Fruit fly (Drosophila melanogaster) whole organism, embryonic: ENCODE data around the gene alpha-Est9.

Experiments used
- Antp ChIP-seq: fragments of 200-800 bp; sonication (Bioruptor generic); optimal IDR thresholded peaks from 3 replicates; lab custom pipeline; 2016; ENCODE audit warnings: missing biosample characterization, missing genetic modification characterization
- CG10147 ChIP-seq: fragments of 200-800 bp; sonication (Bioruptor generic); optimal IDR thresholded peaks from 2 replicates; lab custom pipeline; 2019; ENCODE audit warnings: missing biosample characterization, mild to moderate bottlenecking, missing genetic modification characterization, moderate library complexity
- CG10274 ChIP-seq: fragments of 200-800 bp; sonication (Bioruptor generic); optimal IDR thresholded peaks from 3 replicates; lab custom pipeline; 2017; ENCODE audit warnings: missing biosample characterization, mild to moderate bottlenecking, missing genetic modification characterization
- CG10366 ChIP-seq: fragments of 200-800 bp; sonication (Bioruptor generic); IDR thresholded peaks from 2 replicates; pipeline ENCODE4 v1.3.6; 2022; ENCODE audit warnings: missing biosample characterization, missing genetic modification characterization
- CG10543 ChIP-seq: fragments of 200-800 bp; sonication (Bioruptor generic); optimal IDR thresholded peaks from 3 replicates; lab custom pipeline; 2017; ENCODE audit warnings: missing biosample characterization, mild to moderate bottlenecking, missing genetic modification characterization, moderate library complexity
- CG11247 ChIP-seq: fragments of 200-800 bp; sonication (Bioruptor generic); IDR thresholded peaks from 2 replicates; pipeline ENCODE4 v1.3.6; 2022; ENCODE audit warnings: missing biosample characterization, missing genetic modification characterization
- CG11695 ChIP-seq: fragments of 200-800 bp; sonication (Bioruptor generic); IDR thresholded peaks from 3 replicates; pipeline ENCODE4 v1.3.6; 2022; ENCODE audit warnings: missing biosample characterization, missing genetic modification characterization
- CG12769 ChIP-seq: fragments of 200-800 bp; sonication (Bioruptor generic); optimal IDR thresholded peaks from 2 replicates; lab custom pipeline; 2019; ENCODE audit warnings: missing biosample characterization, mild to moderate bottlenecking, missing genetic modification characterization, moderate library complexity
- CG14014 ChIP-seq: fragments of 200-800 bp; sonication (Bioruptor generic); IDR thresholded peaks from 2 replicates; pipeline ENCODE4 v1.3.6; 2022; ENCODE audit warnings: missing biosample characterization, missing genetic modification characterization
- CG14667 ChIP-seq: fragments of 200-800 bp; sonication (Bioruptor generic); IDR thresholded peaks from 2 replicates; pipeline ENCODE4 v1.3.6; 2022; ENCODE audit warnings: missing biosample characterization, missing genetic modification characterization
- CG17328 ChIP-seq: fragments of 200-800 bp; sonication (Bioruptor generic); IDR thresholded peaks from 2 replicates; pipeline ENCODE4 v1.3.6; 2022; ENCODE audit warnings: missing biosample characterization, missing genetic modification characterization
- CG18599 ChIP-seq: fragments of 200-800 bp; sonication (Bioruptor generic); optimal IDR thresholded peaks from 3 replicates; lab custom pipeline; 2017; ENCODE audit warnings: missing biosample characterization, missing genetic modification characterization, mild to moderate bottlenecking, moderate library complexity, missing genetic modification reagents
- CG30403 ChIP-seq: fragments of 200-800 bp; sonication (Bioruptor generic); optimal IDR thresholded peaks from 3 replicates; lab custom pipeline; 2016; ENCODE audit warnings: missing biosample characterization, missing genetic modification characterization
- CG31441 ChIP-seq: fragments of 200-800 bp; sonication (Bioruptor generic); IDR thresholded peaks from 2 replicates; pipeline ENCODE4 v1.3.6; 2022; ENCODE audit warnings: missing biosample characterization, missing genetic modification characterization
- CG32772 ChIP-seq: fragments of 200-800 bp; sonication (Bioruptor generic); IDR thresholded peaks from 2 replicates; pipeline ENCODE4 v1.3.6; 2022; ENCODE audit warnings: missing biosample characterization, missing genetic modification characterization
- CG3726 ChIP-seq: fragments of 200-800 bp; sonication (Bioruptor generic); IDR thresholded peaks from 3 replicates; pipeline ENCODE4, ENCODE4 v1.3.6; 2022; ENCODE audit warnings: missing biosample characterization, missing genetic modification characterization
- CG6765 ChIP-seq: fragments of 200-800 bp; sonication (Bioruptor generic); optimal IDR thresholded peaks from 3 replicates; lab custom pipeline; 2017; ENCODE audit warnings: missing biosample characterization, mild to moderate bottlenecking, missing genetic modification characterization
- CG7271 ChIP-seq: fragments of 200-800 bp; sonication (Bioruptor generic); optimal IDR thresholded peaks from 2 replicates; lab custom pipeline; 2018; ENCODE audit warnings: missing biosample characterization, mild to moderate bottlenecking, missing genetic modification characterization, moderate library complexity
- CG8290 ChIP-seq, 3 experiments: fragments of 200-800 bp; sonication (Bioruptor generic); optimal IDR thresholded peaks; 2 replicates each; lab custom pipeline; 2016 to 2019; ENCODE audit warnings: missing biosample characterization in 3 of 3, missing genetic modification characterization in 3 of 3, mild to moderate bottlenecking in 2 of 3, moderate library complexity in 1 of 3
- CG9437 ChIP-seq: fragments of 200-800 bp; sonication (Bioruptor generic); optimal IDR thresholded peaks from 2 replicates; lab custom pipeline; 2018; ENCODE audit warnings: missing biosample characterization, mild to moderate bottlenecking, missing genetic modification characterization
- CG9727 ChIP-seq: fragments of 200-800 bp; sonication (Bioruptor generic); optimal IDR thresholded peaks from 3 replicates; lab custom pipeline; 2017; ENCODE audit warnings: missing biosample characterization, mild to moderate bottlenecking, missing genetic modification characterization
- CG9876 ChIP-seq: fragments of 200-800 bp; sonication (Bioruptor generic); optimal IDR thresholded peaks from 2 replicates; lab custom pipeline; 2016; ENCODE audit warnings: missing biosample characterization, missing genetic modification characterization
- Dad ChIP-seq: fragments of 200-800 bp; sonication (Bioruptor generic); optimal IDR thresholded peaks from 3 replicates; lab custom pipeline; 2016; ENCODE audit warnings: missing biosample characterization, missing genetic modification characterization
- H2.0 ChIP-seq: fragments of 200-800 bp; sonication (Bioruptor generic); IDR thresholded peaks from 2 replicates; pipeline ENCODE4 v1.3.6; 2022; ENCODE audit warnings: missing biosample characterization, missing genetic modification characterization
- Hey ChIP-seq: fragments of 200-800 bp; sonication (Bioruptor generic); optimal IDR thresholded peaks from 3 replicates; lab custom pipeline; 2018; ENCODE audit warnings: missing biosample characterization, mild to moderate bottlenecking, missing genetic modification characterization
- Hr39 ChIP-seq: fragments of >200 bp; optimal IDR thresholded peaks from 2 replicates; lab custom pipeline; 2017
- Kr ChIP-seq: fragments of 200-800 bp; sonication (Bioruptor generic); optimal IDR thresholded peaks from 2 replicates; lab custom pipeline; 2017; ENCODE audit warnings: missing biosample characterization, mild to moderate bottlenecking, missing genetic modification characterization
- Lhr ChIP-seq: fragments of 200-800 bp; sonication (Bioruptor generic); optimal IDR thresholded peaks from 3 replicates; lab custom pipeline; 2017; ENCODE audit warnings: mild to moderate bottlenecking, missing biosample characterization, missing genetic modification reagents, missing genetic modification characterization
- MESR4 ChIP-seq: fragments of 200-800 bp; sonication (Bioruptor generic); optimal IDR thresholded peaks from 2 replicates; lab custom pipeline; 2018; ENCODE audit warnings: missing biosample characterization, mild to moderate bottlenecking, missing genetic modification characterization, moderate library complexity
- NFAT ChIP-seq: fragments of 200-800 bp; sonication (Bioruptor generic); IDR thresholded peaks from 2 replicates; pipeline ENCODE4 v1.3.6; 2022; ENCODE audit warnings: missing biosample characterization, missing genetic modification characterization
- abd-A ChIP-seq: fragments of 200-800 bp; sonication (Bioruptor generic); optimal IDR thresholded peaks from 3 replicates; lab custom pipeline; 2019; ENCODE audit warnings: missing biosample characterization, mild to moderate bottlenecking, missing genetic modification characterization, moderate library complexity
- caup ChIP-seq: fragments of 200-800 bp; sonication (Bioruptor generic); optimal IDR thresholded peaks from 3 replicates; lab custom pipeline; 2017; ENCODE audit warnings: missing biosample characterization, mild to moderate bottlenecking, missing genetic modification characterization, moderate library complexity; ENCODE audit not compliant: severe bottlenecking
- crc ChIP-seq: fragments of 200-800 bp; sonication (Bioruptor generic); optimal IDR thresholded peaks from 2 replicates; lab custom pipeline; 2016; ENCODE audit warnings: missing biosample characterization, missing genetic modification characterization
- da ChIP-seq: fragments of 200-800 bp; sonication (Bioruptor generic); optimal IDR thresholded peaks from 2 replicates; lab custom pipeline; 2016; ENCODE audit warnings: missing biosample characterization, missing genetic modification characterization
- dm ChIP-seq: fragments of 200-800 bp; sonication (Bioruptor generic); optimal IDR thresholded peaks from 3 replicates; lab custom pipeline; 2016; ENCODE audit warnings: missing biosample characterization, missing genetic modification characterization
- emc ChIP-seq: fragments of 200-800 bp; sonication (Bioruptor generic); optimal IDR thresholded peaks from 2 replicates; lab custom pipeline; 2016; ENCODE audit warnings: missing biosample characterization, missing genetic modification characterization
- fd102C ChIP-seq: fragments of 200-800 bp; sonication (Bioruptor generic); optimal IDR thresholded peaks from 2 replicates; lab custom pipeline; 2018; ENCODE audit warnings: missing biosample characterization, mild to moderate bottlenecking, missing genetic modification characterization, moderate library complexity
- fd3F ChIP-seq: fragments of 200-800 bp; sonication (Bioruptor generic); optimal IDR thresholded peaks from 2 replicates; lab custom pipeline; 2018; ENCODE audit warnings: missing biosample characterization, mild to moderate bottlenecking, missing genetic modification characterization, moderate library complexity
- fru ChIP-seq: fragments of >200 bp; optimal IDR thresholded peaks from 2 replicates; lab custom pipeline; 2017
- gce ChIP-seq: fragments of 200-800 bp; sonication (Bioruptor generic); IDR thresholded peaks from 3 replicates; pipeline ENCODE4 v1.3.6; 2022; ENCODE audit warnings: missing biosample characterization, missing genetic modification characterization
- gem ChIP-seq: fragments of 200-800 bp; sonication (Bioruptor generic); optimal IDR thresholded peaks from 2 replicates; lab custom pipeline; 2019; ENCODE audit warnings: missing biosample characterization, mild to moderate bottlenecking, missing genetic modification characterization, moderate library complexity
- mam ChIP-seq: fragments of 200-800 bp; sonication (Bioruptor generic); optimal IDR thresholded peaks from 3 replicates; lab custom pipeline; 2016; ENCODE audit warnings: missing biosample characterization, missing genetic modification characterization
- nau ChIP-seq: fragments of 200-800 bp; sonication (Bioruptor generic); optimal IDR thresholded peaks from 3 replicates; lab custom pipeline; 2017; ENCODE audit warnings: missing biosample characterization, mild to moderate bottlenecking, missing genetic modification characterization, missing genetic modification reagents
- nerfin-2 ChIP-seq: fragments of 200-800 bp; sonication (Bioruptor generic); IDR thresholded peaks from 2 replicates; pipeline ENCODE4 v1.3.6; 2022; ENCODE audit warnings: missing biosample characterization, missing genetic modification characterization; ENCODE audit not compliant: partially characterized antibody
- pan ChIP-seq, 4 experiments: fragments of >200 bp in 3 of 4; fragments of 200-800 bp in 1 of 4; sonication (Bioruptor generic) in 1 of 4; optimal IDR thresholded peaks in 3 of 4; IDR thresholded peaks in 1 of 4; 2 replicates each; pipeline versions ENCODE4 v1.3.6 to Lab custom; 2017 to 2022; ENCODE audit warnings: missing biosample characterization in 2 of 4, missing genetic modification characterization in 2 of 4, mixed read lengths in 1 of 4
- slou ChIP-seq: fragments of 200-800 bp; sonication (Bioruptor generic); optimal IDR thresholded peaks from 3 replicates; lab custom pipeline; 2016; ENCODE audit warnings: missing biosample characterization, missing genetic modification characterization
- slp2 ChIP-seq: fragments of 200-800 bp; sonication (Bioruptor generic); optimal IDR thresholded peaks from 2 replicates; lab custom pipeline; 2016; ENCODE audit warnings: missing biosample characterization, missing genetic modification characterization
- sob ChIP-seq: fragments of 200-800 bp; sonication (Bioruptor generic); IDR thresholded peaks from 2 replicates; pipeline ENCODE4 v1.3.6; 2022; ENCODE audit warnings: missing biosample characterization, missing genetic modification characterization
- tna ChIP-seq: fragments of 200-800 bp; sonication (Bioruptor generic); IDR thresholded peaks from 2 replicates; pipeline ENCODE4 v1.3.6; 2022; ENCODE audit warnings: missing biosample characterization, missing genetic modification characterization; ENCODE audit not compliant: partially characterized antibody
- vvl ChIP-seq: fragments of 200-800 bp; sonication (Bioruptor generic); IDR thresholded peaks from 2 replicates; pipeline ENCODE4 v1.3.6; 2022; ENCODE audit warnings: missing biosample characterization, missing genetic modification characterization

The alpha-Est9 gene

DNA sequence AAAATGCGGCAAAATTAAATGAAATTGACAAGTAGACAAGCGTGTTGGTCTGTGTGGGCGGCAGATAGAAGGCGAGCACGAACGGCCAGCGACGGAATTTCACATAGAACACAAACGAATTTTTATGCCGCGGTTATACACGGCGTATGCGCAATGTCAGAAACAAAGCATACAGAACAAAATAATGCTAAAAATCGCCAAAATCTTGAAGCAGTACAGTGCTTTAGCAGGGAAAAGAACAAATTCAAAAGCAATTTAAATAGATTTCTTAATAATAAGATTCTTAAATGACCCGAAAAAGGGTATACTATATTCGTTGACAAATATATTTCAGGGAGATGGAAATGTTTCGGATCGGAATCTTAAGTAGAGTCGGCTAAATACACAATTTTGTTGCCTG lies 4.4 kb downstream of the alpha-Est9 start (continued):
- TF ChIP-seq tna: no peak
- TF ChIP-seq NFAT (GFP tag; lab: Robert Waterston, UW): no peak
- peak; percentile 18 for TF ChIP-seq slou (GFP tag; lab: Kevin White, UChicago)
- no peak; the same call in 1 of the 2 replicates for TF ChIP-seq vvl (GFP tag; lab: Robert Waterston, UW)
- peak; percentile 42; the same call in 1 of the 2 replicates for TF ChIP-seq CG14014 (GFP tag; lab: Robert Waterston, UW)
- TF ChIP-seq fru (lab: Kevin White, UChicago): no peak
- TF ChIP-seq emc: no peak
- TF ChIP-seq CG11247 (GFP tag; lab: Robert Waterston, UW): peak; percentile 17; the same call in 1 of the 2 replicates
- no peak for TF ChIP-seq Dad
- no peak for TF ChIP-seq CG10147 (GFP tag; lab: Kevin White, UChicago)
- peak; percentile 4 for TF ChIP-seq CG30403 (GFP tag; lab: Kevin White, UChicago)
- TF ChIP-seq fd3F (GFP tag; lab: Kevin White, UChicago): peak; percentile 37
- TF ChIP-seq pan (optimal IDR thresholded peaks at IDR 0.05; lab: Kevin White, UChicago): no peak
- TF ChIP-seq pan (GFP tag; optimal IDR thresholded peaks at IDR 0.05 in 1 of 2, IDR thresholded peaks at IDR 0.05 in 1 of 2): peak in 1 of 2 experiments; percentile 32
- TF ChIP-seq MESR4: no peak
- TF ChIP-seq Kr: no peak
- peak; percentile 10 for TF ChIP-seq CG9727 (GFP tag; lab: Kevin White, UChicago)
- no peak for TF ChIP-seq CG32772
- no peak for TF ChIP-seq CG31441 (GFP tag; lab: Robert Waterston, UW)
- no peak for TF ChIP-seq CG14667 (GFP tag; lab: Robert Waterston, UW)
- no peak for TF ChIP-seq nerfin-2 (GFP tag; lab: Robert Waterston, UW)
- TF ChIP-seq CG6765 (GFP tag; lab: Kevin White, UChicago): no peak
- TF ChIP-seq CG10543 (GFP tag; lab: Kevin White, UChicago): no peak
- no peak for TF ChIP-seq CG7271
- TF ChIP-seq CG11695 (GFP tag; lab: Robert Waterston, UW): 0 out of 3 replicates have a peak, but pooled peaks have one; percentile 46
- peak; percentile 11; the same call in 1 of the 2 replicates for TF ChIP-seq CG17328
- no peak for TF ChIP-seq CG9437 (GFP tag; lab: Kevin White, UChicago)
- TF ChIP-seq Antp: no peak
- no peak for TF ChIP-seq Hr39 (lab: Kevin White, UChicago)
- no peak for TF ChIP-seq fd102C
- TF ChIP-seq CG9876 (GFP tag; lab: Kevin White, UChicago): no peak
- no peak for TF ChIP-seq nau (GFP tag; lab: Kevin White, UChicago)
- TF ChIP-seq crc (GFP tag; lab: Kevin White, UChicago): no peak
- TF ChIP-seq dm (GFP tag; lab: Kevin White, UChicago): no peak
- peak; percentile 54 for TF ChIP-seq H2.0
- no peak for TF ChIP-seq da (GFP tag; lab: Kevin White, UChicago)
- peak; percentile 51 for TF ChIP-seq CG10366 (GFP tag; lab: Robert Waterston, UW)
- no peak for TF ChIP-seq abd-A (tag; lab: Kevin White, UChicago)
- no peak for TF ChIP-seq CG8290 (GFP tag; optimal IDR thresholded peaks at IDR 0.05; lab: Kevin White, UChicago)
- TF ChIP-seq CG8290 (tag; optimal IDR thresholded peaks at IDR 0.05; lab: Kevin White, UChicago): peak in 1 of 2 experiments; percentile 6
- no peak for TF ChIP-seq slp2 (GFP tag; lab: Kevin White, UChicago)
- TF ChIP-seq Lhr: no peak
- TF ChIP-seq caup (GFP tag; lab: Kevin White, UChicago): no peak
- no peak for TF ChIP-seq gce
- peak; percentile 24 for TF ChIP-seq CG18599
- peak; percentile 53 for TF ChIP-seq CG12769 (tag; lab: Kevin White, UChicago)
- no peak for TF ChIP-seq CG10274 (GFP tag; lab: Kevin White, UChicago)
- TF ChIP-seq gem (tag; lab: Kevin White, UChicago): peak; percentile 47
- no peak for TF ChIP-seq CG3726
- TF ChIP-seq Hey (tag; lab: Kevin White, UChicago): no peak
- peak; percentile 36 for TF ChIP-seq mam (GFP tag; lab: Kevin White, UChicago)
- peak; percentile 43; the same call in 1 of the 2 replicates for TF ChIP-seq sob (GFP tag; lab: Robert Waterston, UW)
